Fruit fly (Drosophila melanogaster) whole organism, prepupa: ENCODE measurements around the gene Spase12.

Experiments
- Blimp-1 ChIP-seq: fragments of 200-800 bp; sonication (Bioruptor generic); optimal IDR thresholded peaks from 3 replicates; lab custom pipeline; 2017; ENCODE audit warnings: missing biosample characterization, missing genetic modification characterization, mild to moderate bottlenecking, moderate library complexity, missing genetic modification reagents
- CG10631 ChIP-seq: fragments of 200-800 bp; sonication (Bioruptor generic); optimal IDR thresholded peaks from 2 replicates; lab custom pipeline; 2016; ENCODE audit warnings: missing biosample characterization, missing genetic modification characterization
- CG10669 ChIP-seq: fragments of 200-800 bp; sonication (Bioruptor generic); optimal IDR thresholded peaks from 3 replicates; lab custom pipeline; 2018; ENCODE audit warnings: missing biosample characterization, mild to moderate bottlenecking, missing genetic modification characterization, moderate library complexity
- CG11294 ChIP-seq: fragments of 200-800 bp; sonication (Bioruptor generic); IDR thresholded peaks from 2 replicates; pipeline ENCODE4 v1.3.6; 2022; ENCODE audit warnings: missing biosample characterization, missing genetic modification characterization
- CG11762 ChIP-seq: fragments of 200-800 bp; sonication (Bioruptor generic); optimal IDR thresholded peaks from 3 replicates; lab custom pipeline; 2016; ENCODE audit warnings: missing biosample characterization, missing genetic modification characterization; ENCODE audit not compliant: insufficient read depth
- CG15336 ChIP-seq: fragments of 200-800 bp; sonication (Bioruptor generic); IDR thresholded peaks from 2 replicates; pipeline ENCODE4 v1.3.6; 2022; ENCODE audit warnings: missing biosample characterization, missing genetic modification characterization
- CG3032 ChIP-seq: fragments of 200-800 bp; optimal IDR thresholded peaks from 2 replicates; lab custom pipeline; 2019; ENCODE audit warnings: missing biosample characterization, mild to moderate bottlenecking, missing genetic modification characterization, moderate library complexity
- CG31627 ChIP-seq: fragments of 200-800 bp; sonication (Bioruptor generic); optimal IDR thresholded peaks from 3 replicates; lab custom pipeline; 2016; ENCODE audit warnings: missing biosample characterization, missing genetic modification characterization
- CG32006 ChIP-seq: fragments of 200-800 bp; sonication (Bioruptor generic); optimal IDR thresholded peaks from 3 replicates; lab custom pipeline; 2017; ENCODE audit warnings: missing biosample characterization, mild to moderate bottlenecking, missing genetic modification characterization
- CG34406 ChIP-seq: fragments of 200-800 bp; sonication (Bioruptor generic); optimal IDR thresholded peaks from 3 replicates; lab custom pipeline; 2016; ENCODE audit warnings: missing biosample characterization, missing genetic modification characterization
- CG4318 ChIP-seq: fragments of 200-800 bp; sonication (Bioruptor generic); optimal IDR thresholded peaks from 3 replicates; lab custom pipeline; 2017; ENCODE audit warnings: missing biosample characterization, mild to moderate bottlenecking, missing genetic modification characterization
- CG6163 ChIP-seq: fragments of 200-800 bp; sonication (Bioruptor generic); IDR thresholded peaks from 3 replicates; pipeline ENCODE4 v1.3.6; 2022; ENCODE audit warnings: missing biosample characterization, missing genetic modification characterization
- CG6808 ChIP-seq: fragments of 200-800 bp; sonication (Bioruptor generic); optimal IDR thresholded peaks from 3 replicates; lab custom pipeline; 2017; ENCODE audit warnings: missing biosample characterization, missing genetic modification characterization, mild to moderate bottlenecking, moderate library complexity, missing genetic modification reagents
- CG7368 ChIP-seq: fragments of 200-800 bp; sonication (Bioruptor generic); optimal IDR thresholded peaks from 3 replicates; lab custom pipeline; 2016; ENCODE audit warnings: missing biosample characterization, missing genetic modification characterization
- CG8319 ChIP-seq: fragments of 200-800 bp; sonication (Bioruptor generic); optimal IDR thresholded peaks from 3 replicates; lab custom pipeline; 2016; ENCODE audit warnings: missing biosample characterization, missing genetic modification characterization
- CG8632 ChIP-seq: fragments of 200-800 bp; sonication (Bioruptor generic); optimal IDR thresholded peaks from 3 replicates; lab custom pipeline; 2016; ENCODE audit warnings: missing biosample characterization, missing genetic modification characterization
- CG9139 ChIP-seq: fragments of 200-800 bp; sonication (Bioruptor generic); optimal IDR thresholded peaks from 3 replicates; lab custom pipeline; 2017; ENCODE audit warnings: missing biosample characterization, mild to moderate bottlenecking, missing genetic modification characterization
- Eip75B ChIP-seq: fragments of 200-800 bp; sonication (Bioruptor generic); optimal IDR thresholded peaks from 3 replicates; lab custom pipeline; 2016; ENCODE audit warnings: missing biosample characterization, missing genetic modification characterization
- Eip78C ChIP-seq: fragments of 200-800 bp; sonication (Bioruptor generic); peaks from one replicate; lab custom pipeline; 2016; ENCODE audit warnings: missing biosample characterization, missing genetic modification characterization
- Ets21C ChIP-seq: fragments of 200-800 bp; sonication (Bioruptor generic); optimal IDR thresholded peaks from 3 replicates; lab custom pipeline; 2016; ENCODE audit warnings: missing biosample characterization, missing genetic modification characterization
- Gug ChIP-seq: fragments of 200-800 bp; sonication (Bioruptor generic); IDR thresholded peaks from 2 replicates; pipeline ENCODE4 v1.3.6; 2022; ENCODE audit warnings: missing biosample characterization, missing genetic modification characterization
- Hr38 ChIP-seq: sonication (Bioruptor generic); optimal IDR thresholded peaks from 2 replicates; lab custom pipeline; 2016; ENCODE audit warnings: missing biosample characterization, missing genetic modification characterization
- Hr4 ChIP-seq: fragments of 200-800 bp; sonication (Bioruptor generic); optimal IDR thresholded peaks from 3 replicates; lab custom pipeline; 2016; ENCODE audit warnings: missing biosample characterization, missing genetic modification characterization
- Lpt ChIP-seq: fragments of 200-800 bp; sonication (Bioruptor generic); optimal IDR thresholded peaks from 3 replicates; lab custom pipeline; 2016; ENCODE audit warnings: missing biosample characterization, missing genetic modification characterization
- Met ChIP-seq: fragments of 200-800 bp; sonication (Bioruptor generic); optimal IDR thresholded peaks from 3 replicates; lab custom pipeline; 2016; ENCODE audit warnings: missing biosample characterization, missing genetic modification characterization
- OdsH ChIP-seq: fragments of 200-800 bp; sonication (Bioruptor generic); optimal IDR thresholded peaks from 3 replicates; lab custom pipeline; 2016; ENCODE audit warnings: missing biosample characterization, missing genetic modification characterization
- Sox102F ChIP-seq: fragments of 200-800 bp; sonication (Bioruptor generic); optimal IDR thresholded peaks from 2 replicates; lab custom pipeline; 2016; ENCODE audit warnings: missing biosample characterization, mild to moderate bottlenecking, missing genetic modification characterization
- Sox14 ChIP-seq: fragments of 200-800 bp; sonication (Bioruptor generic); optimal IDR thresholded peaks from 3 replicates; lab custom pipeline; 2016; ENCODE audit warnings: missing biosample characterization, missing genetic modification characterization
- Sox15 ChIP-seq: fragments of 200-800 bp; sonication (Bioruptor generic); optimal IDR thresholded peaks from 3 replicates; lab custom pipeline; 2016; ENCODE audit warnings: missing biosample characterization, missing genetic modification characterization
- achi ChIP-seq: fragments of 200-800 bp; sonication (Bioruptor generic); optimal IDR thresholded peaks from 3 replicates; lab custom pipeline; 2016; ENCODE audit warnings: missing biosample characterization, missing genetic modification characterization
- cyc ChIP-seq: fragments of 200-800 bp; sonication (Bioruptor generic); optimal IDR thresholded peaks from 3 replicates; lab custom pipeline; 2016; ENCODE audit warnings: missing biosample characterization, missing genetic modification characterization
- dsx ChIP-seq: fragments of 200-800 bp; optimal IDR thresholded peaks from 3 replicates; lab custom pipeline; 2019; ENCODE audit warnings: missing biosample characterization, mild to moderate bottlenecking, missing genetic modification characterization, moderate library complexity; ENCODE audit not compliant: poor library complexity, severe bottlenecking
- esn ChIP-seq: fragments of 200-800 bp; sonication (Bioruptor generic); optimal IDR thresholded peaks from 2 replicates; lab custom pipeline; 2016; ENCODE audit warnings: missing biosample characterization, mild to moderate bottlenecking, missing genetic modification characterization, moderate library complexity
- fd59A ChIP-seq: fragments of 200-800 bp; sonication (Bioruptor generic); optimal IDR thresholded peaks from 2 replicates; lab custom pipeline; 2017; ENCODE audit warnings: missing biosample characterization, mild to moderate bottlenecking, missing genetic modification characterization, missing genetic modification reagents
- fd85E ChIP-seq: fragments of 200-800 bp; sonication (Bioruptor generic); optimal IDR thresholded peaks from 3 replicates; lab custom pipeline; 2016; ENCODE audit warnings: missing biosample characterization, missing genetic modification characterization
- fkh ChIP-seq: fragments of 200-800 bp; sonication (Bioruptor generic); optimal IDR thresholded peaks from 3 replicates; lab custom pipeline; 2017; ENCODE audit warnings: missing biosample characterization, mild to moderate bottlenecking, missing genetic modification characterization, moderate library complexity
- lz ChIP-seq: fragments of 200-800 bp; sonication (Bioruptor generic); optimal IDR thresholded peaks from 3 replicates; lab custom pipeline; 2016; ENCODE audit warnings: missing biosample characterization, missing genetic modification characterization
- net ChIP-seq: fragments of 200-800 bp; sonication (Bioruptor generic); optimal IDR thresholded peaks from 3 replicates; lab custom pipeline; 2016; ENCODE audit warnings: missing biosample characterization, missing genetic modification characterization
- pdm3 ChIP-seq: fragments of 200-800 bp; sonication (Bioruptor generic); optimal IDR thresholded peaks from 3 replicates; lab custom pipeline; 2016; ENCODE audit warnings: missing biosample characterization, missing genetic modification characterization
- salr ChIP-seq, 2 experiments: fragments of 200-800 bp; sonication (Bioruptor generic); optimal IDR thresholded peaks; 3 replicates each; lab custom pipeline; 2016 to 2018; ENCODE audit warnings: missing biosample characterization in 2 of 2, missing genetic modification characterization in 2 of 2, mild to moderate bottlenecking in 1 of 2
- spab ChIP-seq: fragments of 200-800 bp; sonication (Bioruptor generic); optimal IDR thresholded peaks from 2 replicates; lab custom pipeline; 2017; ENCODE audit warnings: missing biosample characterization, mild to moderate bottlenecking, missing genetic modification characterization, missing genetic modification reagents
- ss ChIP-seq, 2 experiments: fragments of 200-800 bp; sonication (Bioruptor generic); optimal IDR thresholded peaks; 2 replicates in 1 of 2; 3 replicates in 1 of 2; lab custom pipeline; 2017 to 2018; ENCODE audit warnings: mild to moderate bottlenecking in 2 of 2, missing biosample characterization in 2 of 2, missing genetic modification characterization in 2 of 2, moderate library complexity in 1 of 2
- svp ChIP-seq: fragments of 200-800 bp; sonication (Bioruptor generic); peaks from one replicate; lab custom pipeline; 2016; ENCODE audit warnings: missing biosample characterization, missing genetic modification characterization
- topi ChIP-seq: fragments of 200-800 bp; sonication (Bioruptor generic); optimal IDR thresholded peaks from 3 replicates; lab custom pipeline; 2016; ENCODE audit warnings: missing biosample characterization, missing genetic modification characterization
- vri ChIP-seq: fragments of 200-800 bp; sonication (Bioruptor generic); optimal IDR thresholded peaks from 3 replicates; lab custom pipeline; 2016; ENCODE audit warnings: missing biosample characterization, mild to moderate bottlenecking, missing genetic modification characterization

Spase12 gene

dm6 chr3R:29512306-29513044 lies 21.5 kb upstream of the Spase12 start:
- TF ChIP-seq Blimp-1 (no peak), Gug (no peak), CG15336 (GFP tag; lab: Robert Waterston, UW) (0 out of 2 replicates have a peak, but pooled peaks have one; percentile 24), pdm3 (no peak), CG8632 (no peak)
- TF ChIP-seq, all 60 proteins: peak for 1

dm6 chr3R:29511472-29511871 lies 20.5 kb upstream of the Spase12 start:
- TF ChIP-seq Met (GFP tag; lab: Kevin White, UChicago), result no peak
- no peak for TF ChIP-seq CG15336 (GFP tag; lab: Robert Waterston, UW)
- no peak for TF ChIP-seq CG34406 (GFP tag; lab: Kevin White, UChicago)
- TF ChIP-seq Ets21C, result no peak
- TF ChIP-seq CG8632, result no peak
- no peak for TF ChIP-seq achi (GFP tag; lab: Kevin White, UChicago)
- no peak for TF ChIP-seq CG11762 (GFP tag; lab: Kevin White, UChicago)
- no peak for TF ChIP-seq net
- TF ChIP-seq CG6163 (GFP tag; lab: Robert Waterston, UW), result no peak
- no peak for TF ChIP-seq CG32006 (GFP tag; lab: Kevin White, UChicago)
- no peak for TF ChIP-seq CG10631 (GFP tag; lab: Kevin White, UChicago)
- TF ChIP-seq cyc, result no peak

- TF ChIP-seq Sox102F, result no peak
- no peak for TF ChIP-seq ss (GFP tag; optimal IDR thresholded peaks at IDR 0.05; lab: Kevin White, UChicago)
- TF ChIP-seq Eip78C, result peak; percentile 54
- TF ChIP-seq CG10669 (GFP tag; lab: Kevin White, UChicago), result no peak
- no peak for TF ChIP-seq CG8319
- no peak for TF ChIP-seq salr (GFP tag; optimal IDR thresholded peaks at IDR 0.05; lab: Kevin White, UChicago)
- TF ChIP-seq Sox14 (GFP tag; lab: Kevin White, UChicago), result no peak
- no peak for TF ChIP-seq CG15336 (GFP tag; lab: Robert Waterston, UW)
- no peak for TF ChIP-seq topi (GFP tag; lab: Kevin White, UChicago)
- TF ChIP-seq CG6163 (GFP tag; lab: Robert Waterston, UW), result no peak
- no peak for TF ChIP-seq CG8632
- TF ChIP-seq dsx, result no peak
- TF ChIP-seq CG3032 (tag; lab: Kevin White, UChicago), result no peak
- no peak for TF ChIP-seq CG11294 (GFP tag; lab: Robert Waterston, UW)
- no peak for TF ChIP-seq OdsH
- peak; percentile 13 for TF ChIP-seq CG4318
- TF ChIP-seq svp, result peak; percentile 40
- TF ChIP-seq vri (GFP tag; lab: Kevin White, UChicago), result no peak
- no peak for TF ChIP-seq CG31627 (GFP tag; lab: Kevin White, UChicago)
- no peak for TF ChIP-seq CG7368 (GFP tag; lab: Kevin White, UChicago)
- TF ChIP-seq CG34406 (GFP tag; lab: Kevin White, UChicago), result no peak
- TF ChIP-seq spab (GFP tag; lab: Kevin White, UChicago), result no peak
- no peak for TF ChIP-seq esn (GFP tag; lab: Kevin White, UChicago)
- TF ChIP-seq fkh, result no peak
- TF ChIP-seq achi (GFP tag; lab: Kevin White, UChicago), result no peak
- TF ChIP-seq lz (GFP tag; lab: Kevin White, UChicago), result no peak
- TF ChIP-seq Hr4, result peak; percentile 8
- TF ChIP-seq Sox15 (GFP tag; lab: Kevin White, UChicago), result no peak
- peak; percentile 69 for TF ChIP-seq CG32006 (GFP tag; lab: Kevin White, UChicago)
- TF ChIP-seq CG6808, result no peak
- TF ChIP-seq fd85E, result no peak
- no peak for TF ChIP-seq CG10631 (GFP tag; lab: Kevin White, UChicago)
- TF ChIP-seq cyc, result no peak
- TF ChIP-seq CG11762 (GFP tag; lab: Kevin White, UChicago), result no peak
- no peak for TF ChIP-seq fd59A (GFP tag; lab: Kevin White, UChicago)
- no peak for TF ChIP-seq CG9139 (GFP tag; lab: Kevin White, UChicago)
- TF ChIP-seq Eip75B (GFP tag; lab: Kevin White, UChicago), result no peak
- TF ChIP-seq Hr38, result no peak
- no peak for TF ChIP-seq Lpt (GFP tag; lab: Kevin White, UChicago)
Observed at dm6 chr3R:29508551-29509266, 17.8 kb upstream of the Spase12 start.
